Fruit fly (Drosophila melanogaster) whole organism, embryonic: ENCODE measurements around the gene Nsun5.

Experiments
- Aef1 ChIP-seq: fragments of 200-800 bp; sonication (Bioruptor generic); IDR thresholded peaks from 3 replicates; pipeline ENCODE4 v1.3.6; 2022; ENCODE audit warnings: missing biosample characterization, missing genetic modification characterization
- CG12219 ChIP-seq: fragments of 200-800 bp; sonication (Bioruptor generic); optimal IDR thresholded peaks from 3 replicates; lab custom pipeline; 2018; ENCODE audit warnings: missing biosample characterization, mild to moderate bottlenecking, missing genetic modification characterization
- CG12299 ChIP-seq: fragments of 200-800 bp; sonication (Bioruptor generic); optimal IDR thresholded peaks from 2 replicates; lab custom pipeline; 2018; ENCODE audit warnings: missing biosample characterization, mild to moderate bottlenecking, missing genetic modification characterization
- CG12391 ChIP-seq: fragments of 200-800 bp; sonication (Bioruptor generic); optimal IDR thresholded peaks from 3 replicates; lab custom pipeline; 2018; ENCODE audit warnings: missing biosample characterization, mild to moderate bottlenecking, missing genetic modification characterization, moderate library complexity
- CG13775 ChIP-seq: fragments of 200-800 bp; sonication (Bioruptor generic); optimal IDR thresholded peaks from 3 replicates; lab custom pipeline; 2017; ENCODE audit warnings: missing biosample characterization, mild to moderate bottlenecking, missing genetic modification characterization
- CG17829 ChIP-seq: fragments of 200-800 bp; optimal IDR thresholded peaks from 2 replicates; lab custom pipeline; 2019; ENCODE audit warnings: missing biosample characterization, mild to moderate bottlenecking, missing genetic modification characterization, moderate library complexity
- CG2129 ChIP-seq: fragments of 200-800 bp; sonication (Bioruptor generic); IDR thresholded peaks from 2 replicates; pipeline ENCODE4 v1.3.6; 2022; ENCODE audit warnings: missing biosample characterization, missing genetic modification characterization; ENCODE audit not compliant: partially characterized antibody
- CG2199 ChIP-seq: fragments of 200-800 bp; sonication (Bioruptor generic); IDR thresholded peaks from 3 replicates; pipeline ENCODE4 v1.3.6; 2022; ENCODE audit warnings: missing biosample characterization, missing genetic modification characterization
- CG31441 ChIP-seq: fragments of 200-800 bp; sonication (Bioruptor generic); IDR thresholded peaks from 2 replicates; pipeline ENCODE4 v1.3.6; 2022; ENCODE audit warnings: missing biosample characterization, missing genetic modification characterization
- CG34224 ChIP-seq: fragments of 200-800 bp; sonication (Bioruptor generic); IDR thresholded peaks from 3 replicates; pipeline ENCODE4 v1.3.6; 2022; ENCODE audit warnings: missing biosample characterization, missing genetic modification characterization; ENCODE audit not compliant: partially characterized antibody
- CG42726 ChIP-seq: fragments of 200-800 bp; sonication (Bioruptor generic); IDR thresholded peaks from 2 replicates; pipeline ENCODE4 v1.3.6; 2022; ENCODE audit warnings: missing biosample characterization, missing genetic modification characterization; ENCODE audit not compliant: partially characterized antibody
- CG4360 ChIP-seq: fragments of 200-800 bp; sonication (Bioruptor generic); IDR thresholded peaks from 2 replicates; pipeline ENCODE4 v1.3.6; 2022; ENCODE audit warnings: missing biosample characterization, missing genetic modification characterization
- CG4730 ChIP-seq: fragments of 200-800 bp; sonication (Bioruptor generic); IDR thresholded peaks from 2 replicates; pipeline ENCODE4 v1.3.6; 2022; ENCODE audit warnings: missing biosample characterization, missing genetic modification characterization
- CG6175 ChIP-seq: fragments of 200-800 bp; sonication (Bioruptor generic); IDR thresholded peaks from 3 replicates; pipeline ENCODE4 v1.3.6; 2022; ENCODE audit warnings: missing biosample characterization, missing genetic modification characterization
- CG6854 ChIP-seq: fragments of 200-800 bp; sonication (Bioruptor generic); optimal IDR thresholded peaks from 3 replicates; lab custom pipeline; 2017; ENCODE audit warnings: missing biosample characterization, mild to moderate bottlenecking, missing genetic modification characterization
- CG7357 ChIP-seq: fragments of 200-800 bp; sonication (Bioruptor generic); IDR thresholded peaks from 3 replicates; pipeline ENCODE4 v1.3.6; 2022; ENCODE audit warnings: missing biosample characterization, missing genetic modification characterization
- CG7928 ChIP-seq: fragments of 200-800 bp; sonication (Bioruptor generic); optimal IDR thresholded peaks from 2 replicates; lab custom pipeline; 2017; ENCODE audit warnings: missing biosample characterization, mild to moderate bottlenecking, missing genetic modification characterization
- CG8359 ChIP-seq: fragments of 200-800 bp; sonication (Bioruptor generic); optimal IDR thresholded peaks from 2 replicates; lab custom pipeline; 2017; ENCODE audit warnings: missing biosample characterization, mild to moderate bottlenecking, missing genetic modification characterization, borderline replicate concordance
- D19B ChIP-seq: fragments of 200-800 bp; sonication (Bioruptor generic); optimal IDR thresholded peaks from 2 replicates; lab custom pipeline; 2017; ENCODE audit warnings: missing biosample characterization, mild to moderate bottlenecking, missing genetic modification characterization
- Dbx ChIP-seq: fragments of 200-800 bp; sonication (Bioruptor generic); IDR thresholded peaks from 3 replicates; pipeline ENCODE4 v1.3.6; 2022; ENCODE audit warnings: missing biosample characterization, missing genetic modification characterization
- ERR ChIP-seq: fragments of 200-800 bp; sonication (Bioruptor generic); optimal IDR thresholded peaks from 2 replicates; lab custom pipeline; 2016; ENCODE audit warnings: missing biosample characterization, missing genetic modification characterization
- HLHmδ ChIP-seq: fragments of 200-800 bp; sonication (Bioruptor generic); optimal IDR thresholded peaks from 2 replicates; lab custom pipeline; 2018; ENCODE audit warnings: missing biosample characterization, mild to moderate bottlenecking, missing genetic modification characterization, moderate library complexity
- Hr3 ChIP-seq: fragments of 200-800 bp; sonication (Bioruptor generic); optimal IDR thresholded peaks from 3 replicates; lab custom pipeline; 2016; ENCODE audit warnings: missing biosample characterization, missing genetic modification characterization
- Max ChIP-seq: fragments of 200-800 bp; sonication (Bioruptor generic); optimal IDR thresholded peaks from 2 replicates; lab custom pipeline; 2016; ENCODE audit warnings: missing biosample characterization, mild to moderate bottlenecking, missing genetic modification characterization
- Nf-YA ChIP-seq: fragments of 200-800 bp; sonication (Bioruptor generic); IDR thresholded peaks from 2 replicates; pipeline ENCODE4 v1.3.6; 2022; ENCODE audit warnings: missing biosample characterization, missing genetic modification characterization
- PHDP ChIP-seq: fragments of 200-800 bp; sonication (Bioruptor generic); optimal IDR thresholded peaks from 3 replicates; lab custom pipeline; 2018; ENCODE audit warnings: missing biosample characterization, mild to moderate bottlenecking, missing genetic modification characterization, moderate library complexity
- Pdp1 ChIP-seq, 2 experiments: fragments of 200-800 bp; sonication (Bioruptor generic); optimal IDR thresholded peaks; 3 replicates each; lab custom pipeline; 2016; ENCODE audit warnings: missing biosample characterization in 2 of 2, missing genetic modification characterization in 2 of 2, mild to moderate bottlenecking in 1 of 2, moderate library complexity in 1 of 2
- Ravus ChIP-seq: fragments of 200-800 bp; sonication (Bioruptor generic); IDR thresholded peaks from 2 replicates; pipeline ENCODE4 v1.3.6; 2022; ENCODE audit warnings: missing biosample characterization, missing genetic modification characterization
- Stat92E ChIP-seq, 3 experiments: fragments of >200 bp in 2 of 3; fragments of 200-800 bp in 1 of 3; sonication (Bioruptor generic) in 1 of 3; optimal IDR thresholded peaks; 2 replicates each; lab custom pipeline; 2017 to 2019; ENCODE audit warnings: missing biosample characterization in 3 of 3, missing genetic modification characterization in 3 of 3, mild to moderate bottlenecking in 1 of 3, moderate library complexity in 1 of 3
- Tbp ChIP-seq: fragments of >200 bp; optimal IDR thresholded peaks from 2 replicates; lab custom pipeline; 2018; ENCODE audit warnings: missing biosample characterization, missing genetic modification characterization
- ac ChIP-seq: fragments of 200-800 bp; sonication (Bioruptor generic); optimal IDR thresholded peaks from 3 replicates; lab custom pipeline; 2017; ENCODE audit warnings: missing biosample characterization, mild to moderate bottlenecking, missing genetic modification characterization
- az2 ChIP-seq: fragments of 200-800 bp; sonication (Bioruptor generic); optimal IDR thresholded peaks from 3 replicates; lab custom pipeline; 2016; ENCODE audit warnings: missing biosample characterization, missing genetic modification characterization
- btn ChIP-seq: fragments of 200-800 bp; sonication (Bioruptor generic); optimal IDR thresholded peaks from 2 replicates; lab custom pipeline; 2016; ENCODE audit warnings: missing biosample characterization, missing genetic modification characterization
- chinmo ChIP-seq: fragments of 200-800 bp; sonication (Bioruptor generic); IDR thresholded peaks from 4 replicates; pipeline ENCODE4 v1.3.6; 2022; ENCODE audit warnings: missing biosample characterization, missing genetic modification characterization; ENCODE audit not compliant: partially characterized antibody
- danr ChIP-seq: fragments of 200-800 bp; sonication (Bioruptor generic); IDR thresholded peaks from 2 replicates; pipeline ENCODE4 v1.3.6; 2022; ENCODE audit warnings: missing biosample characterization, missing genetic modification characterization
- dm ChIP-seq: fragments of 200-800 bp; sonication (Bioruptor generic); optimal IDR thresholded peaks from 3 replicates; lab custom pipeline; 2016; ENCODE audit warnings: missing biosample characterization, missing genetic modification characterization
- ewg ChIP-seq: fragments of 200-800 bp; sonication (Bioruptor generic); optimal IDR thresholded peaks from 3 replicates; lab custom pipeline; 2017; ENCODE audit warnings: mild to moderate bottlenecking, missing biosample characterization, missing genetic modification reagents, missing genetic modification characterization
- exex ChIP-seq: fragments of 200-800 bp; sonication (Bioruptor generic); optimal IDR thresholded peaks from 4 replicates; lab custom pipeline; 2018; ENCODE audit warnings: missing biosample characterization, mild to moderate bottlenecking, missing genetic modification characterization, moderate library complexity
- fd3F ChIP-seq: fragments of 200-800 bp; sonication (Bioruptor generic); optimal IDR thresholded peaks from 2 replicates; lab custom pipeline; 2018; ENCODE audit warnings: missing biosample characterization, mild to moderate bottlenecking, missing genetic modification characterization, moderate library complexity
- fru ChIP-seq: fragments of >200 bp; optimal IDR thresholded peaks from 2 replicates; lab custom pipeline; 2017
- fu2 ChIP-seq: fragments of 200-800 bp; sonication (Bioruptor generic); optimal IDR thresholded peaks from 2 replicates; lab custom pipeline; 2016; ENCODE audit warnings: missing biosample characterization, missing genetic modification characterization
- mam ChIP-seq: fragments of 200-800 bp; sonication (Bioruptor generic); optimal IDR thresholded peaks from 3 replicates; lab custom pipeline; 2016; ENCODE audit warnings: missing biosample characterization, missing genetic modification characterization
- odd ChIP-seq: fragments of 200-800 bp; sonication (Bioruptor generic); optimal IDR thresholded peaks from 2 replicates; lab custom pipeline; 2017; ENCODE audit warnings: missing biosample characterization, mild to moderate bottlenecking, missing genetic modification characterization
- otp ChIP-seq: fragments of 200-800 bp; sonication (Bioruptor generic); IDR thresholded peaks from 3 replicates; pipeline ENCODE4, ENCODE4 v1.3.6; 2022; ENCODE audit warnings: missing biosample characterization, missing genetic modification characterization
- pb ChIP-seq: fragments of 200-800 bp; sonication (Bioruptor generic); optimal IDR thresholded peaks from 3 replicates; lab custom pipeline; 2016; ENCODE audit warnings: missing biosample characterization, missing genetic modification characterization
- pfk ChIP-seq: fragments of 200-800 bp; sonication (Bioruptor generic); optimal IDR thresholded peaks from 2 replicates; lab custom pipeline; 2018; ENCODE audit warnings: missing biosample characterization, mild to moderate bottlenecking, missing genetic modification characterization, moderate library complexity
- psq ChIP-seq: fragments of 200-800 bp; sonication (Bioruptor generic); optimal IDR thresholded peaks from 2 replicates; lab custom pipeline; 2017; ENCODE audit warnings: missing biosample characterization, missing genetic modification characterization
- row ChIP-seq: fragments of 200-800 bp; sonication (Bioruptor generic); IDR thresholded peaks from 3 replicates; pipeline ENCODE4 v1.3.6; 2022; ENCODE audit warnings: missing biosample characterization, missing genetic modification characterization
- unc-4 ChIP-seq: fragments of 200-800 bp; sonication (Bioruptor generic); IDR thresholded peaks from 2 replicates; pipeline ENCODE4 v1.3.6; 2022; ENCODE audit warnings: missing biosample characterization, missing genetic modification characterization; ENCODE audit not compliant: partially characterized antibody
- zfh1 ChIP-seq: fragments of 200-800 bp; sonication (Bioruptor generic); IDR thresholded peaks from 3 replicates; pipeline ENCODE4 v1.3.6; 2022; ENCODE audit warnings: missing biosample characterization, missing genetic modification characterization

Nsun5 gene

dm6 chr3R:19166077-19166778, 4.1 kb upstream of the Nsun5 start (continued):
- TF ChIP-seq fd3F (GFP tag; lab: Kevin White, UChicago) (no peak), odd (GFP tag; lab: Kevin White, UChicago) (peak; percentile 39), row (GFP tag; lab: Robert Waterston, UW) (peak; percentile 60; the same call in 2 of the 3 replicates), CG6854 (GFP tag; lab: Kevin White, UChicago) (no peak), exex (tag; lab: Kevin White, UChicago) (no peak), btn (GFP tag; lab: Kevin White, UChicago) (no peak), dm (no peak), pfk (no peak), otp (GFP tag; lab: Robert Waterston, UW) (no peak), unc-4 (GFP tag; lab: Robert Waterston, UW) (peak; percentile 10; the same call in 1 of the 2 replicates), CG4360 (GFP tag; lab: Robert Waterston, UW) (peak; percentile 88), fu2 (GFP tag; lab: Kevin White, UChicago) (no peak), CG2129 (GFP tag; lab: Robert Waterston, UW) (no peak), D19B (GFP tag; lab: Kevin White, UChicago) (no peak), PHDP (tag; lab: Kevin White, UChicago) (peak; percentile 34), danr (GFP tag; lab: Robert Waterston, UW) (no peak), CG4730 (GFP tag; lab: Robert Waterston, UW) (no peak), CG7357 (GFP tag; lab: Robert Waterston, UW) (no peak), CG6175 (no peak), chinmo (GFP tag; lab: Robert Waterston, UW) (peak; percentile 55; the same call in 1 of the 4 replicates), CG12219 (GFP tag; lab: Kevin White, UChicago) (no peak), CG8359 (GFP tag; lab: Kevin White, UChicago) (no peak), HLHmδ (GFP tag; lab: Kevin White, UChicago) (no peak), Dbx (no peak), mam (no peak), Tbp (GFP tag; lab: Kevin White, UChicago) (no peak), zfh1 (GFP tag; lab: Robert Waterston, UW) (no peak), CG12391 (no peak), CG13775 (GFP tag; lab: Kevin White, UChicago) (peak; percentile 0), pb (no peak), CG34224 (no peak), fru (lab: Kevin White, UChicago) (no peak), Nf-YA (0 out of 2 replicates have a peak, but pooled peaks have one; percentile 12), ERR (GFP tag; lab: Kevin White, UChicago) (no peak), CG12299 (tag; lab: Kevin White, UChicago) (no peak), CG42726 (GFP tag; lab: Robert Waterston, UW) (no peak), Pdp1 (GFP tag; optimal IDR thresholded peaks at IDR 0.05; lab: Kevin White, UChicago) (peak in 1 of 2 experiments; percentile 37), CG2199 (GFP tag; lab: Robert Waterston, UW) (0 out of 3 replicates have a peak, but pooled peaks have one; percentile 35), Aef1 (GFP tag; lab: Robert Waterston, UW) (no peak), Ravus (GFP tag; lab: Robert Waterston, UW) (no peak), Max (no peak), CG7928 (no peak), CG31441 (no peak), Hr3 (GFP tag; lab: Kevin White, UChicago) (no peak), ac (GFP tag; lab: Kevin White, UChicago) (no peak), az2 (GFP tag; lab: Kevin White, UChicago) (peak; percentile 62), Stat92E (GFP tag; optimal IDR thresholded peaks at IDR 0.05; lab: Kevin White, UChicago) (peak in 1 of 3 experiments; percentile 1), ewg (GFP tag; lab: Kevin White, UChicago) (peak; percentile 8), CG17829 (tag; lab: Kevin White, UChicago) (no peak), psq (peak; percentile 32)
